Fruit fly (Drosophila melanogaster): ENCODE results near the gene CG4036.

CG4036 gene

DNA sequence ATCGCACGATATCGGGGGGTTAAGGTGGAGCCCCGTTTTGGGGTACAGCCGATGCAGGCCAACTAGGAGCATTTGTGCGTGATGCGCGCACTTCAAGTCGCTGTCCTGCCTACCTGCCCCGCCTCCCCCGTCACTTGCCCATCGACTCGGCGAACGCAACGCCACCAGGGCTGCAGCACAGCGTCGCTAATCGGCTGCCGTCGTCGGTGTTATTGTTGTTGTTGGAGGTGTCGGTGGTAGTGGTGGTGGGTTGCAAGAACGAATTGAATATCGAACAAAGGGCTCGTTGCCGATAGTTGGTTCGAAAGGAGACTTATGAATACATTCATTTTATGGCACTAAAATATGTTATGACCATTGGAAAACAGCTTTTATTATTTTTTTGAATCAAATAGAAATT, 31.8 kb upstream of the CG4036 start (continued):
- peak; percentile 96 for TF ChIP-seq chinmo (GFP tag; IDR thresholded peaks at IDR 0.05; ENCODE audit: partially characterized antibody)
- TF ChIP-seq dmrt99B (tag; optimal IDR thresholded peaks at IDR 0.05), result peak; percentile 19
- no peak for TF ChIP-seq CG8089 (GFP tag; optimal IDR thresholded peaks at IDR 0.05)
- TF ChIP-seq CG11456 (GFP tag; IDR thresholded peaks at IDR 0.05), result peak; percentile 90
- TF ChIP-seq HmgZ (tag; optimal IDR thresholded peaks at IDR 0.05), result peak; percentile 74
- TF ChIP-seq NfI (GFP tag; optimal IDR thresholded peaks at IDR 0.05), result peak; percentile 67
- peak; percentile 58 for TF ChIP-seq al (GFP tag; IDR thresholded peaks at IDR 0.05)
- no peak for TF ChIP-seq CG5245 (GFP tag; optimal IDR thresholded peaks at IDR 0.05)
- no peak for TF ChIP-seq slp2 (GFP tag; optimal IDR thresholded peaks at IDR 0.05)
- peak; percentile 72 for TF ChIP-seq CG14441 (GFP tag; IDR thresholded peaks at IDR 0.05)
- peak; percentile 47 for TF ChIP-seq tin (GFP tag; optimal IDR thresholded peaks at IDR 0.05)
- TF ChIP-seq Fer3 (tag; optimal IDR thresholded peaks at IDR 0.05), result peak; percentile 61
- TF ChIP-seq CG1233 (GFP tag; optimal IDR thresholded peaks at IDR 0.05), result peak; percentile 50
- TF ChIP-seq PHDP (tag; optimal IDR thresholded peaks at IDR 0.05), result peak; percentile 20
- no peak for TF ChIP-seq pnt (GFP tag; optimal IDR thresholded peaks at IDR 0.05)
- TF ChIP-seq stc (GFP tag; IDR thresholded peaks at IDR 0.05), result peak; percentile 5; the same call in 1 of the 2 replicates
- TF ChIP-seq pan (optimal IDR thresholded peaks at IDR 0.05), result no peak
- peak in 1 of 2 experiments; percentile 72 for TF ChIP-seq pan (GFP tag; optimal IDR thresholded peaks at IDR 0.05 in 1 of 2, IDR thresholded peaks at IDR 0.05 in 1 of 2)
- peak; percentile 38 for TF ChIP-seq D19A (tag; optimal IDR thresholded peaks at IDR 0.05)
- TF ChIP-seq CHES-1-like (GFP tag; optimal IDR thresholded peaks at IDR 0.05), result peak; percentile 61
- peak; percentile 30 for TF ChIP-seq CG3065 (GFP tag; optimal IDR thresholded peaks at IDR 0.05)
- TF ChIP-seq unc-4 (GFP tag; IDR thresholded peaks at IDR 0.05; ENCODE audit: partially characterized antibody), result peak; percentile 95
- TF ChIP-seq CG3847 (GFP tag; IDR thresholded peaks at IDR 0.05), result peak; percentile 68
- peak; percentile 23 for TF ChIP-seq da (GFP tag; optimal IDR thresholded peaks at IDR 0.05)
- peak; percentile 40 for TF ChIP-seq Sox102F (GFP tag; optimal IDR thresholded peaks at IDR 0.05)
- TF ChIP-seq kni (GFP tag; optimal IDR thresholded peaks at IDR 0.05), result no peak
- TF ChIP-seq CG11504 (tag; optimal IDR thresholded peaks at IDR 0.05), result no peak
- TF ChIP-seq Atf6 (GFP tag; IDR thresholded peaks at IDR 0.05), result peak; percentile 56; the same call in 1 of the 2 replicates
- peak; percentile 40 for TF ChIP-seq luna (GFP tag; optimal IDR thresholded peaks at IDR 0.05)
- peak; percentile 95 for TF ChIP-seq Opbp (GFP tag; IDR thresholded peaks at IDR 0.05; ENCODE audit: partially characterized antibody)
- no peak for TF ChIP-seq CG6254 (GFP tag; optimal IDR thresholded peaks at IDR 0.05)
- TF ChIP-seq CG31388 (GFP tag; optimal IDR thresholded peaks at IDR 0.05), result no peak
- no peak for TF ChIP-seq eve (GFP tag; optimal IDR thresholded peaks at IDR 0.05)
- peak; percentile 42; the same call in 1 of the 2 replicates for TF ChIP-seq CG4404 (GFP tag; IDR thresholded peaks at IDR 0.05)
- peak; percentile 95 for TF ChIP-seq CG13287 (GFP tag; IDR thresholded peaks at IDR 0.05; ENCODE audit: partially characterized antibody)
- peak; percentile 17 for TF ChIP-seq CG10654 (GFP tag; optimal IDR thresholded peaks at IDR 0.05)
- TF ChIP-seq rib (GFP tag; IDR thresholded peaks at IDR 0.05), result peak; percentile 69
- 0 out of 2 replicates have a peak, but pooled peaks have one; percentile 40 for TF ChIP-seq CG32767 (GFP tag; IDR thresholded peaks at IDR 0.05)
- TF ChIP-seq fd96Cb (tag; optimal IDR thresholded peaks at IDR 0.05), result no peak
- peak; percentile 88; the same call in 3 of the 4 replicates for TF ChIP-seq Gug (GFP tag; IDR thresholded peaks at IDR 0.05)
- TF ChIP-seq CG6654 (GFP tag; optimal IDR thresholded peaks at IDR 0.05), result no peak
- peak; percentile 63 for TF ChIP-seq bcd (GFP tag; optimal IDR thresholded peaks at IDR 0.05)
- no peak for TF ChIP-seq CG3995 (GFP tag; optimal IDR thresholded peaks at IDR 0.05)
- TF ChIP-seq dan (GFP tag; IDR thresholded peaks at IDR 0.05), result no peak
- peak; percentile 79 for TF ChIP-seq zfh1 (GFP tag; IDR thresholded peaks at IDR 0.05)
- TF ChIP-seq BEAF-32 (GFP tag; optimal IDR thresholded peaks at IDR 0.05), result peak; percentile 91
- TF ChIP-seq dm (GFP tag; optimal IDR thresholded peaks at IDR 0.05), result peak; percentile 67
- peak; percentile 30 for TF ChIP-seq CG18011 (GFP tag; optimal IDR thresholded peaks at IDR 0.05)
- TF ChIP-seq Bteb2 (GFP tag; optimal IDR thresholded peaks at IDR 0.05), result no peak
- peak; percentile 41 for TF ChIP-seq schlank (tag; optimal IDR thresholded peaks at IDR 0.05)
- no peak for TF ChIP-seq CG8388 (GFP tag; optimal IDR thresholded peaks at IDR 0.05)

Measured in whole organism, embryonic.